Fruit fly (Drosophila melanogaster): Measurements from ENCODE around the gene CG33644.

The CG33644 gene

DNA sequence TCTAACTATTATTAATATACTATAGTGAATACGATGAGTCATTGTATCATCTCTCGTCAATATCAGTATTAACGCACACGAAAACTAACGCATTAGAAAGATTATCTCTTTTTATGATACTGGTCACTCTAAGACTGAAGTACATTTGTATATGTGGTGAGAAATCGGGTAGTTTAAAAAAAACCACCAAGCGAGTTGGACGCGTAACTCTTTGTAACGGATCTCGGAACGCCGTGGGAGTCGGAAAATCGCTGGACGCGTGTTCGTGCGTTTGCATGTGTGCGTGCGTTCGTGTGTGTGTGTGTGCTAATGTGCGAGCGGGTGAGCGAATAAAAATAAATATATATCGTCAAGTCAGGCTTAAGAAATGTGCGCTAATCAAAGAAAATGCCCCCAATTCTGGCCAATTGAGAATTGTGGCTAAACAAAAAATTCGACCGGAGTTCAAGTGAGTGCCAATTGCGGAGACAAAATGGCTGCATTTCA, 18.1 kb downstream of the CG33644 start, which contains the start of gene kuz (continued):
- TF ChIP-seq CG14667 (GFP tag; IDR thresholded peaks at IDR 0.05) (no peak), Hand (GFP tag; optimal IDR thresholded peaks at IDR 0.05) (no peak), knrl (GFP tag; IDR thresholded peaks at IDR 0.05; ENCODE audit: partially characterized antibody) (no peak; the same call in 1 of the 3 replicates), usp (GFP tag; optimal IDR thresholded peaks at IDR 0.05) (no peak), ro (GFP tag; IDR thresholded peaks at IDR 0.05) (no peak), da (GFP tag; optimal IDR thresholded peaks at IDR 0.05) (no peak), slbo (GFP tag; IDR thresholded peaks at IDR 0.05) (0 out of 2 replicates have a peak, but pooled peaks have one; percentile 16), D19A (tag; optimal IDR thresholded peaks at IDR 0.05) (peak; percentile 53), tin (GFP tag; optimal IDR thresholded peaks at IDR 0.05) (no peak), ase (GFP tag; IDR thresholded peaks at IDR 0.05) (no peak; the same call in 2 of the 3 replicates), amos (GFP tag; IDR thresholded peaks at IDR 0.05; ENCODE audit: partially characterized antibody) (peak; percentile 62; the same call in 1 of the 2 replicates), CG8359 (GFP tag; optimal IDR thresholded peaks at IDR 0.05; ENCODE audit: borderline replicate concordance) (no peak), p53 (GFP tag; optimal IDR thresholded peaks at IDR 0.05) (no peak), Camta (GFP tag; optimal IDR thresholded peaks at IDR 0.05) (no peak), Hr78 (GFP tag; optimal IDR thresholded peaks at IDR 0.05) (no peak), kni (GFP tag; optimal IDR thresholded peaks at IDR 0.05) (peak; percentile 50), otp (GFP tag; IDR thresholded peaks at IDR 0.05) (no peak; the same call in 2 of the 3 replicates), CG10274 (GFP tag; optimal IDR thresholded peaks at IDR 0.05) (no peak), CG2678 (tag; optimal IDR thresholded peaks at IDR 0.05) (peak; percentile 48), CoRest (tag; optimal IDR thresholded peaks at IDR 0.05) (peak; percentile 4), CG32772 (GFP tag; IDR thresholded peaks at IDR 0.05) (no peak), ssp (GFP tag; IDR thresholded peaks at IDR 0.05) (no peak), cas (GFP tag; IDR thresholded peaks at IDR 0.05) (no peak), Sox100B (GFP tag; optimal IDR thresholded peaks at IDR 0.05) (no peak), vvl (GFP tag; IDR thresholded peaks at IDR 0.05) (peak; percentile 71; the same call in 1 of the 2 replicates), Mes4 (GFP tag; optimal IDR thresholded peaks at IDR 0.05) (no peak), ATbp (GFP tag; optimal IDR thresholded peaks at IDR 0.05) (no peak), CG16863 (GFP tag; optimal IDR thresholded peaks at IDR 0.05) (no peak), Ravus (GFP tag; IDR thresholded peaks at IDR 0.05) (no peak), tna (GFP tag; IDR thresholded peaks at IDR 0.05; ENCODE audit: partially characterized antibody) (peak; percentile 64; the same call in 1 of the 2 replicates), CG12744 (GFP tag; optimal IDR thresholded peaks at IDR 0.05) (peak; percentile 4), CG33557 (GFP tag; optimal IDR thresholded peaks at IDR 0.05) (peak; percentile 12), CG7928 (GFP tag; optimal IDR thresholded peaks at IDR 0.05) (no peak), sug (tag; optimal IDR thresholded peaks at IDR 0.05) (peak; percentile 95), CG13287 (GFP tag; IDR thresholded peaks at IDR 0.05; ENCODE audit: partially characterized antibody) (peak; percentile 63), CHES-1-like (GFP tag; optimal IDR thresholded peaks at IDR 0.05) (no peak), onecut (GFP tag; IDR thresholded peaks at IDR 0.05) (peak; percentile 38; the same call in 1 of the 2 replicates), sob (GFP tag; IDR thresholded peaks at IDR 0.05) (peak; percentile 73), TFAM (GFP tag; optimal IDR thresholded peaks at IDR 0.05) (no peak), CG1603 (tag; optimal IDR thresholded peaks at IDR 0.05) (peak; percentile 65), fd96Cb (tag; optimal IDR thresholded peaks at IDR 0.05) (no peak), CG31441 (GFP tag; IDR thresholded peaks at IDR 0.05) (peak; percentile 29; the same call in 1 of the 2 replicates), rib (GFP tag; IDR thresholded peaks at IDR 0.05) (peak; percentile 82; the same call in 1 of the 2 replicates), CG9609 (GFP tag; optimal IDR thresholded peaks at IDR 0.05) (no peak), ara (GFP tag; IDR thresholded peaks at IDR 0.05) (no peak), crc (GFP tag; optimal IDR thresholded peaks at IDR 0.05) (no peak), Fer2 (tag; optimal IDR thresholded peaks at IDR 0.05) (peak; percentile 19), E2f2 (GFP tag; IDR thresholded peaks at IDR 0.05) (no peak), twi (tag; optimal IDR thresholded peaks at IDR 0.05) (no peak), lilli (GFP tag; optimal IDR thresholded peaks at IDR 0.05) (peak; percentile 34), org-1 (GFP tag; optimal IDR thresholded peaks at IDR 0.05) (no peak)

Measured in whole organism, embryonic.